Worm (Caenorhabditis elegans): ENCODE results near the gene C05D12.1.

ce11 chrII:11463899-11464298, 48.3 kb upstream of the C05D12.1 start:
- TF ChIP-seq hlh-15 (tag; optimal IDR thresholded peaks at IDR 0.05) (no peak), ets-4 (tag; optimal IDR thresholded peaks at IDR 0.05) (no peak), zip-5 (tag; optimal IDR thresholded peaks at IDR 0.05) (no peak), pqm-1 (tag; optimal IDR thresholded peaks at IDR 0.05) (no peak), ceh-30 (tag; optimal IDR thresholded peaks at IDR 0.05) (no peak), hlh-8 (tag; optimal IDR thresholded peaks at IDR 0.05) (no peak)
